Fruit fly (Drosophila melanogaster): ENCODE results near the gene Coq3.

Gene Coq3

dm6 chr2L:21108759-21109282 lies 49.6 kb downstream of the Coq3 start (continued):
- TF ChIP-seq run (tag; optimal IDR thresholded peaks at IDR 0.05) (peak; percentile 20), CG9437 (GFP tag; optimal IDR thresholded peaks at IDR 0.05) (no peak), vfl (GFP tag; optimal IDR thresholded peaks at IDR 0.05) (peak; percentile 57), CG34376 (GFP tag; optimal IDR thresholded peaks at IDR 0.05) (no peak), scrt (GFP tag; optimal IDR thresholded peaks at IDR 0.05) (peak; percentile 12), CG42726 (GFP tag; IDR thresholded peaks at IDR 0.05; ENCODE audit: partially characterized antibody) (no peak), lola (GFP tag; optimal IDR thresholded peaks at IDR 0.05) (peak in 1 of 3 experiments; percentile 82), hth (optimal IDR thresholded peaks at IDR 0.05) (no peak), Dp (GFP tag; optimal IDR thresholded peaks at IDR 0.05) (no peak), Abd-B (GFP tag; optimal IDR thresholded peaks at IDR 0.05) (no peak), nom (GFP tag; optimal IDR thresholded peaks at IDR 0.05) (no peak), Hr78 (GFP tag; optimal IDR thresholded peaks at IDR 0.05) (peak in 1 of 2 experiments; percentile 19), Doc2 (GFP tag; IDR thresholded peaks at IDR 0.05) (no peak), HmgZ (tag; optimal IDR thresholded peaks at IDR 0.05) (no peak), HHEX (GFP tag; optimal IDR thresholded peaks at IDR 0.05) (peak; percentile 15), CG7556 (GFP tag; optimal IDR thresholded peaks at IDR 0.05) (peak; percentile 49), CG13775 (GFP tag; optimal IDR thresholded peaks at IDR 0.05) (peak; percentile 67), CG30403 (GFP tag; optimal IDR thresholded peaks at IDR 0.05) (peak; percentile 66), CG3407 (GFP tag; optimal IDR thresholded peaks at IDR 0.05) (peak; percentile 39), stwl (tag; optimal IDR thresholded peaks at IDR 0.05) (no peak), CG8388 (GFP tag; optimal IDR thresholded peaks at IDR 0.05) (peak; percentile 78), esg (GFP tag; conservative IDR thresholded peaks at IDR 0.05) (peak; percentile 58; the same call in 1 of the 2 replicates), CG18262 (tag; optimal IDR thresholded peaks at IDR 0.05) (peak; percentile 75), CG1024 (GFP tag; IDR thresholded peaks at IDR 0.05) (no peak), CG14441 (GFP tag; IDR thresholded peaks at IDR 0.05) (0 out of 2 replicates have a peak, but pooled peaks have one; percentile 37), croc (GFP tag; conservative IDR thresholded peaks at IDR 0.05) (peak; percentile 27; the same call in 1 of the 3 replicates), tio (GFP tag; optimal IDR thresholded peaks at IDR 0.05) (peak; percentile 85), fru (optimal IDR thresholded peaks at IDR 0.05) (no peak), CG11398 (GFP tag; optimal IDR thresholded peaks at IDR 0.05) (no peak), Hr3 (GFP tag; optimal IDR thresholded peaks at IDR 0.05) (peak; percentile 56), CG15601 (tag; optimal IDR thresholded peaks at IDR 0.05) (peak; percentile 56), nerfin-1 (tag; optimal IDR thresholded peaks at IDR 0.05) (peak; percentile 12), CG17361 (GFP tag; IDR thresholded peaks at IDR 0.05) (peak; percentile 73), nau (GFP tag; optimal IDR thresholded peaks at IDR 0.05) (no peak), Lim3 (GFP tag; IDR thresholded peaks at IDR 0.05) (no peak), tin (GFP tag; optimal IDR thresholded peaks at IDR 0.05) (peak; percentile 45), hbn (GFP tag; IDR thresholded peaks at IDR 0.05; ENCODE audit: partially characterized antibody) (no peak), CG18476 (GFP tag; optimal IDR thresholded peaks at IDR 0.05) (peak; percentile 64), CG17829 (tag; optimal IDR thresholded peaks at IDR 0.05) (peak; percentile 60), CG18764 (GFP tag; optimal IDR thresholded peaks at IDR 0.05) (peak; percentile 16), CG4707 (GFP tag; optimal IDR thresholded peaks at IDR 0.05) (peak; percentile 83), CG14667 (GFP tag; IDR thresholded peaks at IDR 0.05) (no peak), Optix (GFP tag; IDR thresholded peaks at IDR 0.05) (no peak), MESR4 (GFP tag; optimal IDR thresholded peaks at IDR 0.05) (no peak), phol (tag; optimal IDR thresholded peaks at IDR 0.05) (peak; percentile 65), lilli (GFP tag; optimal IDR thresholded peaks at IDR 0.05) (peak; percentile 68), Mad (GFP tag; optimal IDR thresholded peaks at IDR 0.05) (peak; percentile 63), dati (GFP tag; IDR thresholded peaks at IDR 0.05) (no peak), Oaz (GFP tag; IDR thresholded peaks at IDR 0.05) (no peak), CHES-1-like (GFP tag; optimal IDR thresholded peaks at IDR 0.05) (peak; percentile 38)

Measured in whole organism, embryonic.